Worm (Caenorhabditis elegans) whole organism, late embryonic: ENCODE results near the gene F54H12.2.

ENCODE experiments used
- C08G9.2 ChIP-seq: sonication (generic microtip); optimal IDR thresholded peaks from 2 replicates; lab custom pipeline; 2016; ENCODE audit warnings: mild to moderate bottlenecking, missing genetic modification characterization, moderate library complexity, missing compliant biosample characterization
- ama-1 ChIP-seq: fragments of 150-350 bp; optimal IDR thresholded peaks from 2 replicates; lab custom pipeline; 2014
- ceh-34 ChIP-seq: sonication (generic microtip); optimal IDR thresholded peaks from 2 replicates; lab custom pipeline; 2016; ENCODE audit warnings: mild to moderate bottlenecking, missing genetic modification characterization, missing compliant biosample characterization
- gmeb-2 ChIP-seq: sonication (generic microtip); optimal IDR thresholded peaks from 2 replicates; lab custom pipeline; 2016; ENCODE audit warnings: missing genetic modification characterization, inconsistent platforms, missing compliant biosample characterization
- hlh-6 ChIP-seq: sonication (generic microtip); optimal IDR thresholded peaks from 2 replicates; lab custom pipeline; 2016; ENCODE audit warnings: missing genotype, missing genetic modification characterization, missing compliant biosample characterization
- nhr-11 ChIP-seq: fragments of 150-350 bp; optimal IDR thresholded peaks from 2 replicates; lab custom pipeline; 2014; ENCODE audit warnings: missing biosample characterization, missing genetic modification characterization
- npax-4 ChIP-seq: sonication (generic microtip); optimal IDR thresholded peaks from 2 replicates; lab custom pipeline; 2016; ENCODE audit warnings: missing genetic modification characterization, missing compliant biosample characterization
- pqm-1 ChIP-seq: sonication (generic microtip); optimal IDR thresholded peaks from 2 replicates; lab custom pipeline; 2016; ENCODE audit warnings: missing genetic modification characterization, missing compliant biosample characterization
- sox-4 ChIP-seq: sonication (generic microtip); optimal IDR thresholded peaks from 2 replicates; lab custom pipeline; 2017; ENCODE audit warnings: mild to moderate bottlenecking, missing genetic modification characterization, inconsistent platforms, missing compliant biosample characterization

DNA sequence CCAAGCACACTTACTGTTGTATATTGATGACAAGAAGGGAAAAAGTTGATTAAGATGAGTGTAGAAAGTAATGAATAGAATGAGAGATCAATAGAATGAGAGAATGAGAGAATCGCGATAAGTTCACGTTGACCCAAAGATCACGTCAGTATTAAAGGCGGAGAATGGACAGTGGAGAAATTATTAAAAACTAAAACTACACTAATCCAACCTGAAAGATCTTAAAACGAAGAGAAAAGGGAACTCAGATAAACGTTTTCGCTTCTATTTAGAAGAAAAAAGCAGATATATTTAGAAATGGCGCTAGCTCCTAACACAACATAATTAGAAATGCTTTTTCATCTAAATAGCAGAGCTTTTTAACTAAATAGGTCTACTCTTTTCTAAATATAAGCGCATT is 11.2 kb upstream of the F54H12.2 start, which contains the start of gene let-754:
- TF ChIP-seq C08G9.2 (no peak), pqm-1 (tag; lab: Kevin White, UChicago) (no peak), hlh-6 (no peak), nhr-11 (tag; lab: Kevin White, UChicago) (no peak), ceh-34 (tag; lab: Kevin White, UChicago) (no peak), npax-4 (tag; lab: Kevin White, UChicago) (no peak), ama-1 (lab: Kevin White, UChicago) (no peak), sox-4 (tag; lab: Kevin White, UChicago) (no peak), gmeb-2 (tag; lab: Kevin White, UChicago) (no peak)
